Worm (Caenorhabditis elegans): ENCODE results near the gene cpr-4.

ce11 chrV:6632925-6633324 is 18.5 kb downstream of the cpr-4 start, which contains the start of gene scd-2:
- no peak for TF ChIP-seq unc-62 (GFP tag; optimal IDR thresholded peaks at IDR 0.05)
- TF ChIP-seq snpc-4 (tag; optimal IDR thresholded peaks at IDR 0.05), result no peak
- no peak for TF ChIP-seq lin-39 (tag; optimal IDR thresholded peaks at IDR 0.05)
- TF ChIP-seq unc-130 (tag; optimal IDR thresholded peaks at IDR 0.05), result no peak
- no peak for TF ChIP-seq ztf-4 (tag; optimal IDR thresholded peaks at IDR 0.05)
- no peak for TF ChIP-seq nhr-237 (tag; optimal IDR thresholded peaks at IDR 0.05)
- TF ChIP-seq nhr-19 (GFP tag; conservative IDR thresholded peaks at IDR 0.05), result no peak

Data from whole organism, L1 larva.